Worm (Caenorhabditis elegans) whole organism, L3 larva: ENCODE measurements around the gene C16C8.26.
A peak's percentile ranks its signal among the peaks of the same experiment; 100 is the strongest.
"Not testable (repeated sequence)": the region's sequence is repeated elsewhere in the genome, so short reads cannot be mapped to it uniquely, and the experiment has no call there.

Source experiments
- R02D3.7 ChIP-seq: fragments of 150-350 bp; optimal IDR thresholded peaks from 2 replicates; lab custom pipeline; 2014; ENCODE audit warnings: missing biosample characterization, missing genetic modification characterization
- ZK546.5 ChIP-seq: sonication (generic microtip); optimal IDR thresholded peaks from 2 replicates; lab custom pipeline; 2017; ENCODE audit warnings: missing biosample characterization, missing genetic modification characterization
- ama-1 ChIP-seq: fragments of 150-350 bp; optimal IDR thresholded peaks from 2 replicates; lab custom pipeline; 2018
- ceh-9 ChIP-seq: sonication (generic microtip); optimal IDR thresholded peaks from 2 replicates; lab custom pipeline; 2018; ENCODE audit warnings: missing biosample characterization, missing genetic modification characterization
- daf-12 ChIP-seq: fragments of 150-350 bp; optimal IDR thresholded peaks from 2 replicates; lab custom pipeline; 2014; ENCODE audit warnings: missing biosample characterization, missing genetic modification reagents, missing genetic modification characterization
- egl-5 ChIP-seq: fragments of 150-350 bp; optimal IDR thresholded peaks from 2 replicates; lab custom pipeline; 2017; ENCODE audit warnings: missing biosample characterization, missing genetic modification reagents, missing genetic modification characterization, inconsistent platforms
- elt-1 ChIP-seq: fragments of 150-350 bp; optimal IDR thresholded peaks from 2 replicates; lab custom pipeline; 2014; ENCODE audit warnings: missing biosample characterization, missing genetic modification characterization
- elt-2 ChIP-seq: sonication (generic microtip); optimal IDR thresholded peaks from 2 replicates; lab custom pipeline; 2016; ENCODE audit warnings: missing genetic modification reagents, mild to moderate bottlenecking, missing genetic modification characterization, missing compliant biosample characterization
- eor-1 ChIP-seq, 2 experiments: fragments of 150-350 bp; optimal IDR thresholded peaks; 2 replicates each; lab custom pipeline; 2014 to 2018; ENCODE audit warnings: missing biosample characterization in 2 of 2, missing genetic modification characterization in 2 of 2
- fkh-10 ChIP-seq: sonication (generic microtip); optimal IDR thresholded peaks from 2 replicates; lab custom pipeline; 2017; ENCODE audit warnings: missing biosample characterization, missing genetic modification reagents, missing genetic modification characterization
- fkh-2 ChIP-seq: fragments of 150-350 bp; optimal IDR thresholded peaks from 2 replicates; lab custom pipeline; 2014; ENCODE audit warnings: missing biosample characterization, missing genetic modification reagents, missing genetic modification characterization
- fos-1 ChIP-seq: fragments of 150-350 bp; optimal IDR thresholded peaks from 2 replicates; lab custom pipeline; 2014; ENCODE audit warnings: missing biosample characterization, missing genetic modification characterization
- hmg-11 ChIP-seq: sonication (generic microtip); optimal IDR thresholded peaks from 2 replicates; lab custom pipeline; 2016; ENCODE audit warnings: missing genetic modification characterization, missing compliant biosample characterization
- lin-15B ChIP-seq: fragments of 150-350 bp; optimal IDR thresholded peaks from 2 replicates; lab custom pipeline; 2014; ENCODE audit warnings: missing biosample characterization, missing genetic modification characterization
- lin-39 ChIP-seq: fragments of 150-350 bp; optimal IDR thresholded peaks from 2 replicates; lab custom pipeline; 2018; ENCODE audit warnings: missing biosample characterization, missing genetic modification reagents, missing genetic modification characterization
- lsy-12 ChIP-seq: sonication (generic microtip); optimal IDR thresholded peaks from 2 replicates; lab custom pipeline; 2016; ENCODE audit warnings: mild to moderate bottlenecking, missing genetic modification characterization, missing compliant biosample characterization
- mdl-1 ChIP-seq: fragments of 150-350 bp; optimal IDR thresholded peaks from 2 replicates; lab custom pipeline; 2014; ENCODE audit warnings: missing biosample characterization, missing genetic modification characterization
- mml-1 ChIP-seq: fragments of 150-350 bp; sonication (generic microtip); optimal IDR thresholded peaks from 3 replicates; lab custom pipeline; 2014; ENCODE audit warnings: missing biosample characterization, missing genetic modification characterization
- nfya-1 ChIP-seq: sonication (generic microtip); optimal IDR thresholded peaks from 2 replicates; lab custom pipeline; 2017; ENCODE audit warnings: missing genetic modification characterization, mild to moderate bottlenecking, missing compliant biosample characterization, antibody characterized with exemption, moderate library complexity; ENCODE audit not compliant: insufficient read depth
- nhr-12 ChIP-seq: fragments of 150-350 bp; optimal IDR thresholded peaks from 2 replicates; lab custom pipeline; 2014; ENCODE audit warnings: missing biosample characterization, missing genetic modification characterization
- nhr-23 ChIP-seq: fragments of 150-350 bp; optimal IDR thresholded peaks from 2 replicates; lab custom pipeline; 2014; ENCODE audit warnings: missing biosample characterization, missing genetic modification reagents, missing genetic modification characterization
- nhr-237 ChIP-seq: fragments of 150-350 bp; optimal IDR thresholded peaks from 2 replicates; lab custom pipeline; 2014; ENCODE audit warnings: missing biosample characterization, missing genetic modification characterization
- nhr-25 ChIP-seq: sonication (generic microtip); optimal IDR thresholded peaks from 2 replicates; lab custom pipeline; 2017; ENCODE audit warnings: missing biosample characterization, missing genetic modification characterization
- nhr-28 ChIP-seq: fragments of 150-350 bp; optimal IDR thresholded peaks from 2 replicates; lab custom pipeline; 2014; ENCODE audit warnings: missing biosample characterization, missing genetic modification characterization
- nhr-43 ChIP-seq: sonication (generic microtip); optimal IDR thresholded peaks from 2 replicates; lab custom pipeline; 2016; ENCODE audit warnings: mild to moderate bottlenecking, missing genetic modification characterization, missing compliant biosample characterization; ENCODE audit not compliant: poor library complexity, severe bottlenecking
- nhr-76 ChIP-seq: fragments of 150-350 bp; sonication (generic microtip); optimal IDR thresholded peaks from 5 replicates; lab custom pipeline; 2014; ENCODE audit warnings: missing biosample characterization, missing genetic modification characterization
- nhr-77 ChIP-seq: fragments of 150-350 bp; optimal IDR thresholded peaks from 2 replicates; lab custom pipeline; 2014; ENCODE audit warnings: missing biosample characterization, missing genetic modification characterization
- skn-1 ChIP-seq: fragments of 150-350 bp; optimal IDR thresholded peaks from 2 replicates; lab custom pipeline; 2014; ENCODE audit warnings: missing biosample characterization, missing genetic modification characterization
- snpc-4 ChIP-seq: fragments of 150-350 bp; optimal IDR thresholded peaks from 2 replicates; lab custom pipeline; 2014; ENCODE audit warnings: missing biosample characterization, missing genetic modification characterization
- zag-1 ChIP-seq: fragments of 150-350 bp; optimal IDR thresholded peaks from 2 replicates; lab custom pipeline; 2014; ENCODE audit warnings: missing biosample characterization, missing genetic modification characterization
- ztf-11 ChIP-seq: fragments of 150-350 bp; optimal IDR thresholded peaks from 2 replicates; lab custom pipeline; 2014; ENCODE audit warnings: missing biosample characterization, missing genetic modification characterization
- ztf-4 ChIP-seq: fragments of 150-350 bp; optimal IDR thresholded peaks from 2 replicates; lab custom pipeline; 2014; ENCODE audit warnings: missing biosample characterization, missing genetic modification characterization

The C16C8.26 gene

ce11 chrII:3502011-3502410 lies 43.9 kb upstream of the C16C8.26 start:
- TF ChIP-seq eor-1 (tag; optimal IDR thresholded peaks at IDR 0.05; lab: Kevin White, UChicago) = no peak
- no peak for TF ChIP-seq ama-1 (lab: Kevin White, UChicago)
- no peak for TF ChIP-seq lsy-12 (tag; lab: Kevin White, UChicago)
- TF ChIP-seq fkh-10 (GFP tag; lab: Kevin White, UChicago) = no peak
- no peak for TF ChIP-seq nhr-23 (tag; lab: Kevin White, UChicago)
- TF ChIP-seq daf-12 (tag; lab: Kevin White, UChicago) = no peak
- no peak for TF ChIP-seq nhr-28 (tag; lab: Kevin White, UChicago)
- no peak for TF ChIP-seq ztf-4 (tag; lab: Kevin White, UChicago)
- TF ChIP-seq zag-1 (tag; lab: Kevin White, UChicago) = no peak

- TF ChIP-seq ztf-11 (tag; lab: Kevin White, UChicago) (no peak), skn-1 (no peak)
Observed at ce11 chrII:3500373-3500772, 42.3 kb upstream of the C16C8.26 start.

ce11 chrII:3499386-3499785 lies 41.3 kb upstream of the C16C8.26 start, which contains the start of gene Y49F6B.9:
Gene Y49F6B.9 (minus strand): TSS chrII:3499387.
- TF ChIP-seq nhr-43 (tag; lab: Kevin White, UChicago) (no peak), elt-1 (tag; lab: Kevin White, UChicago) (no peak), nhr-77 (tag; lab: Kevin White, UChicago) (no peak), ztf-4 (tag; lab: Kevin White, UChicago) (no peak), nhr-25 (tag; lab: Kevin White, UChicago) (no peak), nhr-12 (no peak), hmg-11 (tag; lab: Kevin White, UChicago) (no peak), eor-1 (tag; optimal IDR thresholded peaks at IDR 0.05; lab: Kevin White, UChicago) (no peak), mml-1 (tag; lab: Kevin White, UChicago) (no peak), ama-1 (lab: Kevin White, UChicago) (no peak), fkh-10 (GFP tag; lab: Kevin White, UChicago) (no peak), daf-12 (tag; lab: Kevin White, UChicago) (no peak)

- not testable (repeated sequence) for TF ChIP-seq mdl-1; nhr-77 (tag; lab: Kevin White, UChicago); ZK546.5 (tag; lab: Kevin White, UChicago)
Observed at ce11 chrII:3490797-3491196, 32.7 kb upstream of the C16C8.26 start, which contains the start of gene fbxb-112. Gene fbxb-112 (plus strand): TSS chrII:3491097.

- TF ChIP-seq fkh-10 (GFP tag; lab: Kevin White, UChicago) (peak; percentile 17), lin-39 (tag; lab: Kevin White, UChicago) (peak; percentile 59), fos-1 (tag; lab: Kevin White, UChicago) (no peak), nhr-23 (tag; lab: Kevin White, UChicago) (peak; percentile 17), egl-5 (tag; lab: Kevin White, UChicago) (peak; percentile 69), nfya-1 (tag; lab: Kevin White, UChicago) (peak; percentile 55), snpc-4 (tag; lab: Kevin White, UChicago) (peak; percentile 55), ztf-4 (tag; lab: Kevin White, UChicago) (no peak), fkh-2 (tag; lab: Kevin White, UChicago) (no peak), nhr-25 (tag; lab: Kevin White, UChicago) (peak; percentile 20), R02D3.7 (tag; lab: Kevin White, UChicago) (peak; percentile 1), elt-2 (tag; lab: Kevin White, UChicago) (peak; percentile 11), lin-15B (peak; percentile 91), nhr-237 (tag; lab: Kevin White, UChicago) (no peak), elt-1 (tag; lab: Kevin White, UChicago) (no peak), nhr-76 (tag; lab: Kevin White, UChicago) (no peak)
Observed at ce11 chrII:3482231-3482630, 24.1 kb upstream of the C16C8.26 start, which contains the start of gene smu-2. Gene smu-2 (plus strand): TSS chrII:3482408.

ce11 chrII:3481584-3481983 lies 23.5 kb upstream of the C16C8.26 start, which contains the start of gene Y49F6B.8:
Gene Y49F6B.8 (minus strand): TSS chrII:3481684.
- TF ChIP-seq R02D3.7 (tag; lab: Kevin White, UChicago) (no peak), ceh-9 (no peak), lin-39 (tag; lab: Kevin White, UChicago) (no peak), nfya-1 (tag; lab: Kevin White, UChicago) (no peak), daf-12 (tag; lab: Kevin White, UChicago) (no peak), hmg-11 (tag; lab: Kevin White, UChicago) (no peak)
